Worm (Caenorhabditis elegans) whole organism, L3 larva: ENCODE data around the gene fcd-2.

ENCODE experiments used
- R02D3.7 ChIP-seq: fragments of 150-350 bp; optimal IDR thresholded peaks from 2 replicates; lab custom pipeline; 2014; ENCODE audit warnings: missing biosample characterization, missing genetic modification characterization
- mdl-1 ChIP-seq: fragments of 150-350 bp; optimal IDR thresholded peaks from 2 replicates; lab custom pipeline; 2014; ENCODE audit warnings: missing biosample characterization, missing genetic modification characterization
- mml-1 ChIP-seq: fragments of 150-350 bp; sonication (generic microtip); optimal IDR thresholded peaks from 3 replicates; lab custom pipeline; 2014; ENCODE audit warnings: missing biosample characterization, missing genetic modification characterization
- nhr-28 ChIP-seq: fragments of 150-350 bp; optimal IDR thresholded peaks from 2 replicates; lab custom pipeline; 2014; ENCODE audit warnings: missing biosample characterization, missing genetic modification characterization
- unc-39 ChIP-seq: sonication (generic microtip); optimal IDR thresholded peaks from 4 replicates; lab custom pipeline; 2017; ENCODE audit warnings: missing biosample characterization, missing genetic modification characterization

The fcd-2 gene

DNA sequence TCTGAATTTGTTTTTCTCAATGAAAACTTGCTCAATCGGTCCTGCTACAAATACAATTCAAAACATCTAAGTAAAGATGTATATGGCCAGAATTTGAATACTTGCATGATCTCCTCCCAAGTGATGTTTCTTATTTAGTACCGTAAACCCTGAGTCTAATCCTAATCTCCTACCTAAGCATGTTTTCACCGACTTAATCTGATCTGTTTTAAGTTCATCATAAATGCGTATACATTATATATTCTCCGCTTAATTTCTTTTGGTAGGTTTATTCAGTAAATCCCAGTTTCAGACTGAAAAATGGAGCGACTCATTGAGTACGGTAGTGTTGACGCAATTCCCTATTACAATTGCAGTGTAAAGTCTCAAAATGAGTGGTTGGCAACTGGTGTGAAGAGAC is 48.9 kb downstream of the fcd-2 start, which contains the start of gene srt-50:
Gene srt-50, plus strand, starts transcription at position 301 of the 400 bp plus-strand sequence.
- TF ChIP-seq unc-39 (tag; lab: Kevin White, UChicago) (no peak), nhr-28 (no peak), R02D3.7 (tag; lab: Kevin White, UChicago) (no peak), mdl-1 (tag; lab: Kevin White, UChicago) (no peak), mml-1 (tag; lab: Kevin White, UChicago) (no peak)
- TF ChIP-seq, all 47 proteins: peak for 0
